Fruit fly (Drosophila melanogaster) whole organism, embryonic: ENCODE data around the gene nAChRalpha5.

Experiments used
- Abd-B ChIP-seq: fragments of 200-800 bp; sonication (Bioruptor generic); optimal IDR thresholded peaks from 2 replicates; lab custom pipeline; 2018; ENCODE audit warnings: missing biosample characterization, mild to moderate bottlenecking, missing genetic modification characterization, moderate library complexity
- Ada2b ChIP-seq: fragments of 200-800 bp; sonication (Bioruptor generic); IDR thresholded peaks from 2 replicates; pipeline ENCODE4 v1.3.6; 2022; ENCODE audit warnings: missing biosample characterization, missing genetic modification characterization
- B-H2 ChIP-seq: fragments of 200-800 bp; sonication (Bioruptor generic); optimal IDR thresholded peaks from 2 replicates; lab custom pipeline; 2018; ENCODE audit warnings: missing biosample characterization, mild to moderate bottlenecking, missing genetic modification characterization
- CG10267 ChIP-seq: fragments of 200-800 bp; sonication (Bioruptor generic); optimal IDR thresholded peaks from 2 replicates; lab custom pipeline; 2018; ENCODE audit warnings: missing biosample characterization, mild to moderate bottlenecking, missing genetic modification characterization, moderate library complexity
- CG11085 ChIP-seq: fragments of 200-800 bp; sonication (Bioruptor generic); IDR thresholded peaks from 2 replicates; pipeline ENCODE4 v1.3.6; 2022; ENCODE audit warnings: missing biosample characterization, missing genetic modification characterization
- CG13624 ChIP-seq: fragments of 200-800 bp; sonication (Bioruptor generic); optimal IDR thresholded peaks from 2 replicates; lab custom pipeline; 2016; ENCODE audit warnings: missing biosample characterization, missing genetic modification characterization
- CG2712 ChIP-seq: fragments of 200-800 bp; optimal IDR thresholded peaks from 3 replicates; lab custom pipeline; 2019; ENCODE audit warnings: missing biosample characterization, mild to moderate bottlenecking, missing genetic modification characterization, moderate library complexity
- CG4328 ChIP-seq: fragments of 200-800 bp; sonication (Bioruptor generic); optimal IDR thresholded peaks from 3 replicates; lab custom pipeline; 2017; ENCODE audit warnings: missing biosample characterization, missing genetic modification reagents, missing genetic modification characterization
- CG4617 ChIP-seq: fragments of 200-800 bp; sonication (Bioruptor generic); optimal IDR thresholded peaks from 3 replicates; lab custom pipeline; 2016; ENCODE audit warnings: missing biosample characterization, missing genetic modification characterization, borderline replicate concordance
- CG6791 ChIP-seq: fragments of 200-800 bp; sonication (Bioruptor generic); IDR thresholded peaks from 3 replicates; pipeline ENCODE4 v1.3.6; 2022; ENCODE audit warnings: missing biosample characterization, missing genetic modification characterization; ENCODE audit not compliant: partially characterized antibody
- CG6854 ChIP-seq: fragments of 200-800 bp; sonication (Bioruptor generic); optimal IDR thresholded peaks from 3 replicates; lab custom pipeline; 2017; ENCODE audit warnings: missing biosample characterization, mild to moderate bottlenecking, missing genetic modification characterization
- CG8281 ChIP-seq: fragments of 200-800 bp; sonication (Bioruptor generic); optimal IDR thresholded peaks from 2 replicates; lab custom pipeline; 2018; ENCODE audit warnings: missing biosample characterization, mild to moderate bottlenecking, missing genetic modification characterization, moderate library complexity
- CG9215 ChIP-seq: fragments of 200-800 bp; sonication (Bioruptor generic); IDR thresholded peaks from 2 replicates; pipeline ENCODE4 v1.3.6; 2022; ENCODE audit warnings: missing biosample characterization, missing genetic modification characterization
- Chrac-16 ChIP-seq: fragments of 200-800 bp; sonication (Bioruptor generic); optimal IDR thresholded peaks from 3 replicates; lab custom pipeline; 2016; ENCODE audit warnings: missing biosample characterization, missing genetic modification characterization
- D ChIP-seq, 2 experiments: fragments of 200-800 bp in 1 of 2; fragments of >200 bp in 1 of 2; sonication (Bioruptor generic) in 1 of 2; optimal IDR thresholded peaks; 2 replicates in 1 of 2; 3 replicates in 1 of 2; lab custom pipeline; 2017; ENCODE audit warnings: mild to moderate bottlenecking in 1 of 2, missing biosample characterization in 1 of 2, missing genetic modification characterization in 1 of 2, missing genetic modification reagents in 1 of 2
- Dip3 ChIP-seq: fragments of 200-800 bp; sonication (Bioruptor generic); optimal IDR thresholded peaks from 3 replicates; lab custom pipeline; 2016; ENCODE audit warnings: missing biosample characterization, missing genetic modification characterization
- Doc2 ChIP-seq: fragments of 200-800 bp; sonication (Bioruptor generic); IDR thresholded peaks from 2 replicates; pipeline ENCODE4 v1.3.6; 2022; ENCODE audit warnings: missing biosample characterization, missing genetic modification characterization
- Eip74EF ChIP-seq, 2 experiments: fragments of 200-800 bp in 1 of 2; fragments of >200 bp in 1 of 2; sonication (Bioruptor generic) in 1 of 2; optimal IDR thresholded peaks; 2 replicates each; lab custom pipeline; 2017 to 2019; ENCODE audit warnings: missing biosample characterization in 2 of 2, missing genetic modification characterization in 2 of 2, mild to moderate bottlenecking in 1 of 2, moderate library complexity in 1 of 2
- HmgZ ChIP-seq: fragments of 200-800 bp; sonication (Bioruptor generic); optimal IDR thresholded peaks from 2 replicates; lab custom pipeline; 2018; ENCODE audit warnings: missing biosample characterization, mild to moderate bottlenecking, missing genetic modification characterization
- Lhr ChIP-seq: fragments of 200-800 bp; sonication (Bioruptor generic); optimal IDR thresholded peaks from 3 replicates; lab custom pipeline; 2017; ENCODE audit warnings: mild to moderate bottlenecking, missing biosample characterization, missing genetic modification reagents, missing genetic modification characterization
- MESR4 ChIP-seq: fragments of 200-800 bp; sonication (Bioruptor generic); optimal IDR thresholded peaks from 2 replicates; lab custom pipeline; 2018; ENCODE audit warnings: missing biosample characterization, mild to moderate bottlenecking, missing genetic modification characterization, moderate library complexity
- Optix ChIP-seq: fragments of 200-800 bp; sonication (Bioruptor generic); IDR thresholded peaks from 3 replicates; pipeline ENCODE4 v1.3.6; 2022; ENCODE audit warnings: missing biosample characterization, missing genetic modification characterization
- TFAM ChIP-seq: fragments of 200-800 bp; sonication (Bioruptor generic); optimal IDR thresholded peaks from 2 replicates; lab custom pipeline; 2017; ENCODE audit warnings: missing biosample characterization, missing genetic modification characterization, inconsistent platforms
- YL-1 ChIP-seq: fragments of 200-800 bp; sonication (Bioruptor generic); optimal IDR thresholded peaks from 3 replicates; lab custom pipeline; 2017; ENCODE audit warnings: missing biosample characterization, mild to moderate bottlenecking, missing genetic modification characterization
- bigmax ChIP-seq: fragments of 200-800 bp; sonication (Bioruptor generic); optimal IDR thresholded peaks from 2 replicates; lab custom pipeline; 2018; ENCODE audit warnings: missing biosample characterization, mild to moderate bottlenecking, missing genetic modification characterization
- chif ChIP-seq, 2 experiments: fragments of 200-800 bp; sonication (Bioruptor generic); optimal IDR thresholded peaks; 3 replicates each; lab custom pipeline; 2016; ENCODE audit warnings: missing biosample characterization in 2 of 2, missing genetic modification characterization in 2 of 2
- cwo ChIP-seq: fragments of 200-800 bp; sonication (Bioruptor generic); optimal IDR thresholded peaks from 3 replicates; lab custom pipeline; 2017; ENCODE audit warnings: missing biosample characterization, missing genetic modification characterization, mild to moderate bottlenecking, moderate library complexity, missing genetic modification reagents
- ewg ChIP-seq: fragments of 200-800 bp; sonication (Bioruptor generic); optimal IDR thresholded peaks from 3 replicates; lab custom pipeline; 2017; ENCODE audit warnings: mild to moderate bottlenecking, missing biosample characterization, missing genetic modification reagents, missing genetic modification characterization
- fd102C ChIP-seq: fragments of 200-800 bp; sonication (Bioruptor generic); optimal IDR thresholded peaks from 2 replicates; lab custom pipeline; 2018; ENCODE audit warnings: missing biosample characterization, mild to moderate bottlenecking, missing genetic modification characterization, moderate library complexity
- fd64A ChIP-seq: fragments of 200-800 bp; sonication (Bioruptor generic); optimal IDR thresholded peaks from 3 replicates; lab custom pipeline; 2018; ENCODE audit warnings: missing biosample characterization, mild to moderate bottlenecking, missing genetic modification characterization
- gcm2 ChIP-seq: fragments of 200-800 bp; sonication (Bioruptor generic); optimal IDR thresholded peaks from 2 replicates; lab custom pipeline; 2016; ENCODE audit warnings: missing biosample characterization, missing genetic modification characterization
- gfzf ChIP-seq: fragments of 200-800 bp; sonication (Bioruptor generic); optimal IDR thresholded peaks from 2 replicates; lab custom pipeline; 2016; ENCODE audit warnings: missing biosample characterization, mild to moderate bottlenecking, missing genetic modification characterization, moderate library complexity
- hkb ChIP-seq, 2 experiments: fragments of 200-800 bp in 1 of 2; fragments of >200 bp in 1 of 2; sonication (Bioruptor generic) in 1 of 2; IDR thresholded peaks in 1 of 2; optimal IDR thresholded peaks in 1 of 2; 2 replicates each; pipeline versions ENCODE4 v1.3.6 to Lab custom; 2017 to 2022; ENCODE audit warnings: missing biosample characterization in 1 of 2, missing genetic modification characterization in 1 of 2
- klu ChIP-seq: fragments of 200-800 bp; sonication (Bioruptor generic); IDR thresholded peaks from 2 replicates; pipeline ENCODE4 v1.3.6; 2022; ENCODE audit warnings: missing biosample characterization, missing genetic modification characterization
- lola ChIP-seq, 3 experiments: fragments of >200 bp in 2 of 3; fragments of 200-800 bp in 1 of 3; sonication (Bioruptor generic) in 1 of 3; optimal IDR thresholded peaks; 2 replicates each; lab custom pipeline; 2017 to 2019; ENCODE audit warnings: missing biosample characterization in 3 of 3, missing genetic modification characterization in 3 of 3, mild to moderate bottlenecking in 1 of 3, moderate library complexity in 1 of 3
- maf-S ChIP-seq: fragments of 200-800 bp; sonication (Bioruptor generic); optimal IDR thresholded peaks from 2 replicates; lab custom pipeline; 2016; ENCODE audit warnings: missing biosample characterization, missing genetic modification characterization
- nom ChIP-seq: fragments of 200-800 bp; sonication (Bioruptor generic); optimal IDR thresholded peaks from 2 replicates; lab custom pipeline; 2017; ENCODE audit warnings: missing biosample characterization, missing genetic modification characterization, mild to moderate bottlenecking, moderate library complexity, missing genetic modification reagents
- org-1 ChIP-seq: fragments of 200-800 bp; sonication (Bioruptor generic); optimal IDR thresholded peaks from 2 replicates; lab custom pipeline; 2017; ENCODE audit warnings: missing biosample characterization, missing genetic modification characterization
- pb ChIP-seq: fragments of 200-800 bp; sonication (Bioruptor generic); optimal IDR thresholded peaks from 3 replicates; lab custom pipeline; 2016; ENCODE audit warnings: missing biosample characterization, missing genetic modification characterization
- peb ChIP-seq: fragments of 200-800 bp; sonication (Bioruptor generic); IDR thresholded peaks from 2 replicates; pipeline ENCODE4 v1.3.6; 2022; ENCODE audit warnings: missing biosample characterization, missing genetic modification characterization
- pho ChIP-seq: fragments of 200-800 bp; sonication (Bioruptor generic); optimal IDR thresholded peaks from 2 replicates; lab custom pipeline; 2016; ENCODE audit warnings: missing biosample characterization, missing genetic modification characterization
- phol ChIP-seq: fragments of 200-800 bp; sonication (Bioruptor generic); optimal IDR thresholded peaks from 3 replicates; lab custom pipeline; 2018; ENCODE audit warnings: missing biosample characterization, mild to moderate bottlenecking, missing genetic modification characterization, moderate library complexity
- pnt ChIP-seq: fragments of 200-800 bp; sonication (Bioruptor generic); optimal IDR thresholded peaks from 3 replicates; lab custom pipeline; 2016; ENCODE audit warnings: missing biosample characterization, missing genetic modification characterization
- sens-2 ChIP-seq: fragments of 200-800 bp; sonication (Bioruptor generic); IDR thresholded peaks from 2 replicates; pipeline ENCODE4 v1.3.6; 2022; ENCODE audit warnings: missing biosample characterization, missing genetic modification characterization
- slbo ChIP-seq: fragments of 200-800 bp; sonication (Bioruptor generic); IDR thresholded peaks from 2 replicates; pipeline ENCODE4 v1.3.6; 2022; ENCODE audit warnings: missing biosample characterization, missing genetic modification characterization
- tx ChIP-seq: fragments of 200-800 bp; sonication (Bioruptor generic); optimal IDR thresholded peaks from 2 replicates; lab custom pipeline; 2016; ENCODE audit warnings: missing biosample characterization, missing genetic modification characterization
- zen2 ChIP-seq: fragments of 200-800 bp; sonication (Bioruptor generic); IDR thresholded peaks from 3 replicates; pipeline ENCODE4 v1.3.6; 2022; ENCODE audit warnings: missing biosample characterization, missing genetic modification characterization; ENCODE audit not compliant: partially characterized antibody

Gene nAChRalpha5

dm6 chr2L:14022130-14022735 is 17.7 kb upstream of the nAChRalpha5 start (continued):
- TF ChIP-seq cwo (GFP tag; lab: Kevin White, UChicago) (peak; percentile 92), Eip74EF (GFP tag; optimal IDR thresholded peaks at IDR 0.05; lab: Kevin White, UChicago) (peak in 1 of 2 experiments; percentile 97), ewg (peak; percentile 85), org-1 (GFP tag; lab: Kevin White, UChicago) (peak; percentile 90), fd64A (GFP tag; lab: Kevin White, UChicago) (no peak), zen2 (GFP tag; lab: Robert Waterston, UW) (no peak), gcm2 (no peak), CG9215 (GFP tag; lab: Robert Waterston, UW) (peak; percentile 92), Doc2 (peak; percentile 46), tx (GFP tag; lab: Kevin White, UChicago) (peak; percentile 39), CG6854 (GFP tag; lab: Kevin White, UChicago) (peak; percentile 87), CG10267 (tag; lab: Kevin White, UChicago) (peak; percentile 88), bigmax (no peak), B-H2 (GFP tag; lab: Kevin White, UChicago) (peak; percentile 78), pb (GFP tag; lab: Kevin White, UChicago) (no peak), Dip3 (GFP tag; lab: Kevin White, UChicago) (peak; percentile 2), YL-1 (GFP tag; lab: Kevin White, UChicago) (peak; percentile 84), CG6791 (GFP tag; lab: Robert Waterston, UW) (no peak), pnt (GFP tag; lab: Kevin White, UChicago) (peak; percentile 13), nom (GFP tag; lab: Kevin White, UChicago) (peak; percentile 23), CG8281 (tag; lab: Kevin White, UChicago) (peak; percentile 87), Abd-B (GFP tag; lab: Kevin White, UChicago) (peak; percentile 83), CG13624 (GFP tag; lab: Kevin White, UChicago) (peak; percentile 63), D (optimal IDR thresholded peaks at IDR 0.05; lab: Kevin White, UChicago) (no peak), D (GFP tag; optimal IDR thresholded peaks at IDR 0.05; lab: Kevin White, UChicago) (peak; percentile 85), CG4617 (GFP tag; lab: Kevin White, UChicago) (peak; percentile 41), CG11085 (GFP tag; lab: Robert Waterston, UW) (peak; percentile 76), maf-S (GFP tag; lab: Kevin White, UChicago) (peak; percentile 24), gfzf (GFP tag; lab: Kevin White, UChicago) (no peak), TFAM (GFP tag; lab: Kevin White, UChicago) (no peak), hkb (optimal IDR thresholded peaks at IDR 0.05; lab: Kevin White, UChicago) (no peak), hkb (GFP tag; IDR thresholded peaks at IDR 0.05; lab: Robert Waterston, UW) (peak; percentile 90; the same call in 1 of the 2 replicates), Ada2b (GFP tag; lab: Robert Waterston, UW) (peak; percentile 87), Lhr (GFP tag; lab: Kevin White, UChicago) (peak; percentile 62), CG4328 (peak; percentile 92), Chrac-16 (GFP tag; lab: Kevin White, UChicago) (peak; percentile 61), Optix (GFP tag; lab: Robert Waterston, UW) (peak; percentile 59; the same call in 2 of the 3 replicates), chif (GFP tag; optimal IDR thresholded peaks at IDR 0.05; lab: Kevin White, UChicago) (peak; percentile 51 to 53), MESR4 (GFP tag; lab: Kevin White, UChicago) (no peak), CG2712 (tag; lab: Kevin White, UChicago) (peak; percentile 98), klu (GFP tag; lab: Robert Waterston, UW) (peak; percentile 91), fd102C (GFP tag; lab: Kevin White, UChicago) (no peak), sens-2 (peak; percentile 53; the same call in 1 of the 2 replicates), HmgZ (tag; lab: Kevin White, UChicago) (peak; percentile 53), phol (tag; lab: Kevin White, UChicago) (peak; percentile 97), pho (GFP tag; lab: Kevin White, UChicago) (peak; percentile 32), slbo (GFP tag; lab: Robert Waterston, UW) (peak; percentile 92), lola (GFP tag; optimal IDR thresholded peaks at IDR 0.05; lab: Kevin White, UChicago) (peak in 1 of 3 experiments; percentile 96), peb (GFP tag; lab: Robert Waterston, UW) (peak; percentile 87)
